Fruit fly (Drosophila melanogaster): ENCODE measurements around the gene betaGlu.

Gene betaGlu

DNA sequence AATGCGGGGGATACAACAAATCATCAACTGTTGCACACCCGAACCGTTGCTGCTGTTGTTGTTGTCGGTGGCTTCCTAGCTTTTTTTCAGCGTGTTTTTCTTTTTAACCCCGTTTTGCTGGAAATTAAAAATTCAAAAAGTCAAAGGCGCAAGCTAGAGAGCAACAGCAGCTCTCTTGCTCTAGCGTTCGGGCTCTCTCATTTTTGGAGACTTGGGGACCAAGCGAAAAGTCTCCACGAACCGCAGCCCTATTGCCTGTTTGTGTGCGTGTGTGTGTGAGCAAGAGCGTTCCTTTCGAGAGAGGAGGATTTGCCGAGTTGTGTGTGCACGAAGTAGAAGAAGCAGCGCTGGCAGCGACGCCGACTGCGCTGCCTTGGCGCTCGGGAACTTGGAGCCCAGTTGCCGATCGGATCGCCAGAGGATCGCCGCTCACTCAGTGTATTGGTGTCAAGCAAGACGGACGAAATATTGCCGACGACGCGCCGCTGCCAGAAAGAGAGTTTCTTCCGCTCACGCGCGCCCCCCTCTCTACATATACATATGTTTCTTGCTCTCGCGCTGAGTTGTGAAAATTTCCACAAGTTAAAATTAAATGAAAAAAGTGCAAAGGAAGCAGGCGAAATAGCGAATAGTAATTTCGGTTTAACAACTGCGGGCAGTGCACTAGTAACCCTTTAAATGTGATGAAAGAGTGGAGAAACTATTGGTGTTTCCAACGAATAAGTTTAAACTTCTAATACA, 46.9 kb downstream of the betaGlu start:
- TF ChIP-seq h (optimal IDR thresholded peaks at IDR 0.05) (no peak), insv (optimal IDR thresholded peaks at IDR 0.05) (peak; percentile 12)

DNA sequence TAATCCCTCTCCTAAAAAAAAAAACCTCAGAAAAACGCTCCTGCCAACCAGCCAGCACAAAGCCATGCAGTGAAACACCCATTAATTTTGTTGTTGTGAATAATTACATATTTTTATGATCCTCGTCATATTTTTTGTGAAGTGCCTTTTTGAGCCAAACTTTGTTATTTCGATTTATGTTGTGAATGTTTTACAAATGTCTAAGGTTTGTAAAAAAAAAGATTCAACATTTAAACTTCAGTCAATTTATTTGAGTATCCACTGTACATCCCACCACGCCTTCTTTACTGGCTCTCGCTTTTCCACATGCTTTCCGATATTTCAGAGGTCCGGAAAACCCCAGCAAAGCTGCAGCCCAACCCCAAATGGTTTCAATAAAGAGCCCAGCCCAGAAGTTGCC, 47.5 kb downstream of the betaGlu start:
- TF ChIP-seq Sin3A (optimal IDR thresholded peaks at IDR 0.05) (no peak), psq (optimal IDR thresholded peaks at IDR 0.05) (no peak), ttk (optimal IDR thresholded peaks at IDR 0.05) (no peak), insv (optimal IDR thresholded peaks at IDR 0.05) (no peak), Myc (optimal IDR thresholded peaks at IDR 0.05) (no peak), h (optimal IDR thresholded peaks at IDR 0.05) (no peak)

DNA sequence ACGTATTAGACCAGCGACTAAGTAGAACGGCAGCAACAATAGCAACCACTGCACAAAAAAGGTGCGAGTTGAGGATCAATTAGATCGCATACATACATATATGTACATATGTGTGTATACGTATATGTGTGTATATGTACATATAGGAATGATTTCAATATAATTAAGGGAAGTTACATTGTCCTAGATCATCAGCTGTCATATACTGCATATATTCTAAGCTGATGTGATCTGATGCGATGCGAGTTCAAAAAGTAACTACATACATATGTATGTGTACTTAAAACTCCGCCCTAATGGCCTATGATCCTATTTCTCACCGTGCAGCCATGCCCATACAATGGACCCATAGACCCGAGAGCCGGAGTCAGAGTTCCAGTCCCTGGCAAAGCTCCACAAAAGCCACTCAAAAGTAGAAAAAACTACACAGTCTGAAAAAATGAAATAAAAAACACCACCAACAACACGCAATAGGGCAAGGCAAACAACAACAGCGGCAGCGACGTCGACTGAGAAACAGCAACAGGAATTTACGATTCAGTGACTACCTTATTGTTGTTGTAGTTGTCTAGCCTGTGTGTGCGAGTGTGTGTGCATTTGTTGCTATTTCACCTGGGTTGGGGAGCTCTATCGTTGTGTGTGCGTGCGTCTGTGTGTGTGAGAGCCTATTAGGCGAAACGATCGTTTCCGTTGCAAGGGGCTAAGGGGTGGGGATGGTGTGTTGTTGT, 48.3 kb downstream of the betaGlu start:
- TF ChIP-seq Sin3A (optimal IDR thresholded peaks at IDR 0.05) = no peak
- TF ChIP-seq psq (optimal IDR thresholded peaks at IDR 0.05) = no peak
- no peak for TF ChIP-seq Myc (optimal IDR thresholded peaks at IDR 0.05)
- no peak for TF ChIP-seq h (optimal IDR thresholded peaks at IDR 0.05)
- no peak for TF ChIP-seq insv (optimal IDR thresholded peaks at IDR 0.05)
- TF ChIP-seq ttk (optimal IDR thresholded peaks at IDR 0.05) = no peak

- TF ChIP-seq h (optimal IDR thresholded peaks at IDR 0.05) (no peak), Sin3A (optimal IDR thresholded peaks at IDR 0.05) (no peak), psq (optimal IDR thresholded peaks at IDR 0.05) (no peak), ttk (optimal IDR thresholded peaks at IDR 0.05) (no peak), insv (optimal IDR thresholded peaks at IDR 0.05) (no peak), Myc (optimal IDR thresholded peaks at IDR 0.05) (no peak)
Observed at dm6 chr3R:31721958-31722357, 49.7 kb downstream of the betaGlu start.

dm6 chr3R:31721466-31721865, 50.2 kb downstream of the betaGlu start:
- no peak for TF ChIP-seq h (optimal IDR thresholded peaks at IDR 0.05)
- no peak for TF ChIP-seq psq (optimal IDR thresholded peaks at IDR 0.05)
- TF ChIP-seq ttk (optimal IDR thresholded peaks at IDR 0.05) = no peak
- no peak for TF ChIP-seq Myc (optimal IDR thresholded peaks at IDR 0.05)
- no peak for TF ChIP-seq Sin3A (optimal IDR thresholded peaks at IDR 0.05)
- TF ChIP-seq insv (optimal IDR thresholded peaks at IDR 0.05) = no peak

DNA sequence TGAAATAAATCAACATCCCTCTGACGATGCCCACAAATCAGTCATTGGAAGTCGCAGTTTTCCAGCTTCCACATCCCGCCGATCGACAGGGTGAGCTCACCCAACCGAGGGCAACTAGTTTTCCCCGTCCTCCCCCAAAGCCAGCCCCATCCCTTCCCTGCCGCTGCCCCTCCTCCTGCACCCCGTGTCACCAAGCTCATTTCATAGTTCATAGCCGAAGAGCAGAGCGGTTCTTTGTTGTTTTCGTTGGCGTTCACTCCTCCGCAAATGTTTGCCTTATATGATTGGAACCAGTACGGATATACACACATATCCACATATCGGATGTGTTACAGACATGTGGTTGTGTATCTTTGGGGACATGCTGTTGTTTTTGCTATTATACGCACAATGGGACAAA, 51.5 kb downstream of the betaGlu start:
- no peak for TF ChIP-seq insv (optimal IDR thresholded peaks at IDR 0.05)
- TF ChIP-seq psq (optimal IDR thresholded peaks at IDR 0.05) = no peak
- no peak for TF ChIP-seq h (optimal IDR thresholded peaks at IDR 0.05)
- TF ChIP-seq Sin3A (optimal IDR thresholded peaks at IDR 0.05) = no peak
- TF ChIP-seq Myc (optimal IDR thresholded peaks at IDR 0.05) = no peak
- TF ChIP-seq ttk (optimal IDR thresholded peaks at IDR 0.05) = no peak

- TF ChIP-seq ttk (optimal IDR thresholded peaks at IDR 0.05) (no peak), psq (optimal IDR thresholded peaks at IDR 0.05) (no peak), Sin3A (optimal IDR thresholded peaks at IDR 0.05) (no peak), h (optimal IDR thresholded peaks at IDR 0.05) (no peak), Myc (optimal IDR thresholded peaks at IDR 0.05) (no peak), insv (optimal IDR thresholded peaks at IDR 0.05) (no peak)
Observed at dm6 chr3R:31719497-31719896, 52.2 kb downstream of the betaGlu start.
